Worm (Caenorhabditis elegans) whole organism, L3 larva: ENCODE data around the gene C27C12.1.

Experiments used
- aly-2 ChIP-seq: fragments of 150-350 bp; optimal IDR thresholded peaks from 2 replicates; lab custom pipeline; 2014; ENCODE audit warnings: missing biosample characterization, missing genetic modification characterization
- ceh-82 ChIP-seq: fragments of 150-350 bp; optimal IDR thresholded peaks from 2 replicates; lab custom pipeline; 2014; ENCODE audit warnings: missing biosample characterization, missing genetic modification characterization
- egl-27 ChIP-seq: sonication (generic microtip); optimal IDR thresholded peaks from 4 replicates; lab custom pipeline; 2017; ENCODE audit warnings: missing biosample characterization, missing genetic modification reagents, missing genetic modification characterization
- egl-5 ChIP-seq: fragments of 150-350 bp; optimal IDR thresholded peaks from 2 replicates; lab custom pipeline; 2017; ENCODE audit warnings: missing biosample characterization, missing genetic modification reagents, missing genetic modification characterization, inconsistent platforms
- elt-2 ChIP-seq: sonication (generic microtip); optimal IDR thresholded peaks from 2 replicates; lab custom pipeline; 2016; ENCODE audit warnings: missing genetic modification reagents, mild to moderate bottlenecking, missing genetic modification characterization, missing compliant biosample characterization
- hmg-11 ChIP-seq: sonication (generic microtip); optimal IDR thresholded peaks from 2 replicates; lab custom pipeline; 2016; ENCODE audit warnings: missing genetic modification characterization, missing compliant biosample characterization
- lin-39 ChIP-seq: fragments of 150-350 bp; optimal IDR thresholded peaks from 2 replicates; lab custom pipeline; 2018; ENCODE audit warnings: missing biosample characterization, missing genetic modification reagents, missing genetic modification characterization
- nfya-1 ChIP-seq: sonication (generic microtip); optimal IDR thresholded peaks from 2 replicates; lab custom pipeline; 2017; ENCODE audit warnings: missing genetic modification characterization, mild to moderate bottlenecking, missing compliant biosample characterization, antibody characterized with exemption, moderate library complexity; ENCODE audit not compliant: insufficient read depth
- nhr-12 ChIP-seq: fragments of 150-350 bp; optimal IDR thresholded peaks from 2 replicates; lab custom pipeline; 2014; ENCODE audit warnings: missing biosample characterization, missing genetic modification characterization
- nhr-25 ChIP-seq: sonication (generic microtip); optimal IDR thresholded peaks from 2 replicates; lab custom pipeline; 2017; ENCODE audit warnings: missing biosample characterization, missing genetic modification characterization
- nhr-43 ChIP-seq: sonication (generic microtip); optimal IDR thresholded peaks from 2 replicates; lab custom pipeline; 2016; ENCODE audit warnings: mild to moderate bottlenecking, missing genetic modification characterization, missing compliant biosample characterization; ENCODE audit not compliant: poor library complexity, severe bottlenecking
- nhr-77 ChIP-seq: fragments of 150-350 bp; optimal IDR thresholded peaks from 2 replicates; lab custom pipeline; 2014; ENCODE audit warnings: missing biosample characterization, missing genetic modification characterization
- pha-4 ChIP-seq: fragments of 150-350 bp; optimal IDR thresholded peaks from 2 replicates; lab custom pipeline; 2014; ENCODE audit warnings: missing biosample characterization, missing genetic modification reagents, missing genetic modification characterization
- pqm-1 ChIP-seq: fragments of 150-350 bp; optimal IDR thresholded peaks from 2 replicates; lab custom pipeline; 2017; ENCODE audit warnings: missing biosample characterization, missing genetic modification characterization, inconsistent platforms
- snpc-4 ChIP-seq: fragments of 150-350 bp; optimal IDR thresholded peaks from 2 replicates; lab custom pipeline; 2014; ENCODE audit warnings: missing biosample characterization, missing genetic modification characterization
- tbx-2 ChIP-seq: sonication (generic microtip); optimal IDR thresholded peaks from 2 replicates; lab custom pipeline; 2016; ENCODE audit warnings: mild to moderate bottlenecking, missing genetic modification characterization, missing compliant biosample characterization
- ztf-4 ChIP-seq: fragments of 150-350 bp; optimal IDR thresholded peaks from 2 replicates; lab custom pipeline; 2014; ENCODE audit warnings: missing biosample characterization, missing genetic modification characterization

Gene C27C12.1

DNA sequence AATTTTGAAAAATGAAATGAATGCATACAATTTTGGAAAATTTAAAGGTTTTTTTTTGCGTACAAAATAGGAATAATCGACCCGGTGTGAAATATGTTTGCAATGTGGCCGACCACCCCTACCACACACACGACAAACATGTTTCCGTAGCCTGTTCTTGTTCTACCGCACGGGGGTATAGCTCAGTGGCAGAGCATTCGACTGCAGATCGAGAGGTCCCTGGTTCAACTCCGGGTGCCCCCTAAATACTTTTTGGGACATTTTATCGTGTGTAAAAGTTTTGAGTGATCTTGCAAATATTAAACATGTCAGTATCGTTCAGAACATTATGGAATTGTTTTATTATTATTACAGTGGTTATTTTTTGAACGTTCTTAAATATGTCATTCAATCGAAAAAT, 48.9 kb downstream of the C27C12.1 start:
- peak; percentile 37 for TF ChIP-seq nfya-1 (tag; lab: Kevin White, UChicago)
- no peak for TF ChIP-seq egl-27 (tag; lab: Kevin White, UChicago)
- TF ChIP-seq hmg-11 (tag; lab: Kevin White, UChicago), result peak; percentile 77
- TF ChIP-seq tbx-2 (tag; lab: Kevin White, UChicago), result peak; percentile 47
- TF ChIP-seq nhr-43 (tag; lab: Kevin White, UChicago), result peak; percentile 45
- no peak for TF ChIP-seq snpc-4 (tag; lab: Kevin White, UChicago)
- peak; percentile 6 for TF ChIP-seq pqm-1 (tag; lab: Kevin White, UChicago)
- TF ChIP-seq aly-2, result no peak
- no peak for TF ChIP-seq nhr-25 (tag; lab: Kevin White, UChicago)
- peak; percentile 61 for TF ChIP-seq lin-39 (tag; lab: Kevin White, UChicago)
- TF ChIP-seq nhr-77, result no peak
- TF ChIP-seq nhr-12 (tag; lab: Kevin White, UChicago), result no peak
- peak; percentile 50 for TF ChIP-seq elt-2 (tag; lab: Kevin White, UChicago)
- no peak for TF ChIP-seq ceh-82 (tag; lab: Kevin White, UChicago)
- no peak for TF ChIP-seq ztf-4 (tag; lab: Kevin White, UChicago)
- TF ChIP-seq egl-5 (tag; lab: Kevin White, UChicago), result no peak
- TF ChIP-seq pha-4 (tag; lab: Kevin White, UChicago), result peak; percentile 33
